Fruit fly (Drosophila melanogaster): ENCODE results near the gene CG14315.
A peak's percentile ranks its signal among the peaks of the same experiment; 100 is the strongest.

CG14315 gene

dm6 chr3R:18195295-18195694 is 36.8 kb downstream of the CG14315 start:
- TF ChIP-seq CG33017 (tag; optimal IDR thresholded peaks at IDR 0.05) (no peak), CG12768 (GFP tag; optimal IDR thresholded peaks at IDR 0.05) (no peak), CG7101 (tag; optimal IDR thresholded peaks at IDR 0.05) (no peak), kay (GFP tag; ENCODE audit: borderline replicate concordance) (no peak), cic (GFP tag; optimal IDR thresholded peaks at IDR 0.05) (no peak), CG7045 (GFP tag; optimal IDR thresholded peaks at IDR 0.05) (no peak), CG5204 (GFP tag; optimal IDR thresholded peaks at IDR 0.05) (no peak), Crg-1 (GFP tag; optimal IDR thresholded peaks at IDR 0.05) (no peak), pad (GFP tag; optimal IDR thresholded peaks at IDR 0.05) (no peak)

- TF ChIP-seq Crg-1 (GFP tag; optimal IDR thresholded peaks at IDR 0.05): no peak
- no peak for TF ChIP-seq toe (GFP tag; optimal IDR thresholded peaks at IDR 0.05)
- no peak for TF ChIP-seq CG12768 (GFP tag; optimal IDR thresholded peaks at IDR 0.05)
- TF ChIP-seq CG33017 (tag; optimal IDR thresholded peaks at IDR 0.05): no peak
- no peak for TF ChIP-seq cic (GFP tag; optimal IDR thresholded peaks at IDR 0.05)
- TF ChIP-seq kay (GFP tag; ENCODE audit: borderline replicate concordance): no peak
- TF ChIP-seq CG11617 (GFP tag; optimal IDR thresholded peaks at IDR 0.05): no peak
- no peak for TF ChIP-seq CG7101 (tag; optimal IDR thresholded peaks at IDR 0.05)
Observed at dm6 chr3R:18196622-18196990, 38.1 kb downstream of the CG14315 start.

- TF ChIP-seq CG11617 (GFP tag; optimal IDR thresholded peaks at IDR 0.05): peak; percentile 76
- peak; percentile 68 for TF ChIP-seq CG5204 (GFP tag; optimal IDR thresholded peaks at IDR 0.05)
- peak; percentile 61 for TF ChIP-seq bab1 (GFP tag; optimal IDR thresholded peaks at IDR 0.05)
- TF ChIP-seq tj (GFP tag; optimal IDR thresholded peaks at IDR 0.05): peak; percentile 71
- peak; percentile 23 for TF ChIP-seq CG14711 (tag; optimal IDR thresholded peaks at IDR 0.05)
- peak; percentile 32 for TF ChIP-seq pad (GFP tag; optimal IDR thresholded peaks at IDR 0.05)
- peak; percentile 51 for TF ChIP-seq Mnt (GFP tag; optimal IDR thresholded peaks at IDR 0.05)
- no peak for TF ChIP-seq CG1620 (GFP tag; optimal IDR thresholded peaks at IDR 0.05)
- TF ChIP-seq Hr96 (GFP tag; optimal IDR thresholded peaks at IDR 0.05): peak; percentile 52
- TF ChIP-seq Clk (GFP tag; optimal IDR thresholded peaks at IDR 0.05): no peak
- TF ChIP-seq ovo (GFP tag; optimal IDR thresholded peaks at IDR 0.05): peak; percentile 83
- no peak for TF ChIP-seq Crg-1 (GFP tag; optimal IDR thresholded peaks at IDR 0.05)
- TF ChIP-seq kay (GFP tag; ENCODE audit: borderline replicate concordance): no peak
- TF ChIP-seq CG7045 (GFP tag; optimal IDR thresholded peaks at IDR 0.05): peak; percentile 45
- TF ChIP-seq cnc (optimal IDR thresholded peaks at IDR 0.05): no peak
- TF ChIP-seq toe (GFP tag; optimal IDR thresholded peaks at IDR 0.05): peak; percentile 66
- TF ChIP-seq CG7101 (tag; optimal IDR thresholded peaks at IDR 0.05): peak; percentile 46
- TF ChIP-seq CG33017 (tag; optimal IDR thresholded peaks at IDR 0.05): peak; percentile 29
- peak; percentile 89 for TF ChIP-seq cic (GFP tag; optimal IDR thresholded peaks at IDR 0.05)
- peak; percentile 7 for TF ChIP-seq CG12768 (GFP tag; optimal IDR thresholded peaks at IDR 0.05)
Observed at dm6 chr3R:18196991-18197801, 38.7 kb downstream of the CG14315 start.

- TF ChIP-seq Mnt (GFP tag; optimal IDR thresholded peaks at IDR 0.05) (no peak), bab1 (GFP tag; optimal IDR thresholded peaks at IDR 0.05) (no peak), ovo (GFP tag; optimal IDR thresholded peaks at IDR 0.05) (no peak), kay (GFP tag; ENCODE audit: borderline replicate concordance) (no peak), cic (GFP tag; optimal IDR thresholded peaks at IDR 0.05) (no peak), cnc (optimal IDR thresholded peaks at IDR 0.05) (no peak), CG12768 (GFP tag; optimal IDR thresholded peaks at IDR 0.05) (no peak), toe (GFP tag; optimal IDR thresholded peaks at IDR 0.05) (no peak), CG11617 (GFP tag; optimal IDR thresholded peaks at IDR 0.05) (no peak), CG1620 (GFP tag; optimal IDR thresholded peaks at IDR 0.05) (no peak)
Observed at dm6 chr3R:18197802-18198148, 39.3 kb downstream of the CG14315 start.

dm6 chr3R:18198518-18199118 is 40.1 kb downstream of the CG14315 start:
- TF ChIP-seq ovo (GFP tag; optimal IDR thresholded peaks at IDR 0.05) (peak; percentile 46), bab1 (GFP tag; optimal IDR thresholded peaks at IDR 0.05) (no peak), CG11617 (GFP tag; optimal IDR thresholded peaks at IDR 0.05) (peak; percentile 60), kay (GFP tag; ENCODE audit: borderline replicate concordance) (no peak), CG1620 (GFP tag; optimal IDR thresholded peaks at IDR 0.05) (peak; percentile 59), CG12768 (GFP tag; optimal IDR thresholded peaks at IDR 0.05) (peak; percentile 73), CG14711 (tag; optimal IDR thresholded peaks at IDR 0.05) (peak; percentile 15), Mnt (GFP tag; optimal IDR thresholded peaks at IDR 0.05) (peak; percentile 65), cnc (optimal IDR thresholded peaks at IDR 0.05) (no peak), tj (GFP tag; optimal IDR thresholded peaks at IDR 0.05) (peak; percentile 56), pad (GFP tag; optimal IDR thresholded peaks at IDR 0.05) (peak; percentile 36), CG33017 (tag; optimal IDR thresholded peaks at IDR 0.05) (peak; percentile 14), toe (GFP tag; optimal IDR thresholded peaks at IDR 0.05) (no peak), Hr96 (GFP tag; optimal IDR thresholded peaks at IDR 0.05) (peak; percentile 4), CG7045 (GFP tag; optimal IDR thresholded peaks at IDR 0.05) (peak; percentile 55), CG7101 (tag; optimal IDR thresholded peaks at IDR 0.05) (peak; percentile 64), cic (GFP tag; optimal IDR thresholded peaks at IDR 0.05) (peak; percentile 80), Clk (GFP tag; optimal IDR thresholded peaks at IDR 0.05) (peak; percentile 25), Crg-1 (GFP tag; optimal IDR thresholded peaks at IDR 0.05) (peak; percentile 34), CG5204 (GFP tag; optimal IDR thresholded peaks at IDR 0.05) (no peak)
